Worm (Caenorhabditis elegans): ENCODE measurements around the gene his-35.

ce11 chrV:9496742-9497141 is 48.3 kb downstream of the his-35 start, which contains the start of gene gsnl-1:
- TF ChIP-seq elt-2 (tag; optimal IDR thresholded peaks at IDR 0.05): no peak
- no peak for TF ChIP-seq fkh-10 (GFP tag; optimal IDR thresholded peaks at IDR 0.05)
- no peak for TF ChIP-seq ceh-31 (tag; optimal IDR thresholded peaks at IDR 0.05)
- TF ChIP-seq lin-11 (tag; optimal IDR thresholded peaks at IDR 0.05): no peak
- no peak for TF ChIP-seq pqm-1 (tag; optimal IDR thresholded peaks at IDR 0.05)
- no peak for TF ChIP-seq unc-3 (GFP tag; conservative IDR thresholded peaks at IDR 0.05)
- TF ChIP-seq unc-3 (tag; optimal IDR thresholded peaks at IDR 0.05): no peak
- TF ChIP-seq ets-4 (tag; optimal IDR thresholded peaks at IDR 0.05): no peak
- no peak for TF ChIP-seq fax-1 (tag; optimal IDR thresholded peaks at IDR 0.05)
- no peak for TF ChIP-seq hlh-30 (tag; optimal IDR thresholded peaks at IDR 0.05; ENCODE audit: insufficient read depth)
- TF ChIP-seq ref-2 (tag; optimal IDR thresholded peaks at IDR 0.05): no peak
- no peak for TF ChIP-seq Y22D7AL.16 (tag; optimal IDR thresholded peaks at IDR 0.05)
